Worm (Caenorhabditis elegans): ENCODE results near the gene oac-58.
"Not testable (repeated sequence)": the region's sequence is repeated elsewhere in the genome, so short reads cannot be mapped to it uniquely, and the experiment has no call there.

DNA sequence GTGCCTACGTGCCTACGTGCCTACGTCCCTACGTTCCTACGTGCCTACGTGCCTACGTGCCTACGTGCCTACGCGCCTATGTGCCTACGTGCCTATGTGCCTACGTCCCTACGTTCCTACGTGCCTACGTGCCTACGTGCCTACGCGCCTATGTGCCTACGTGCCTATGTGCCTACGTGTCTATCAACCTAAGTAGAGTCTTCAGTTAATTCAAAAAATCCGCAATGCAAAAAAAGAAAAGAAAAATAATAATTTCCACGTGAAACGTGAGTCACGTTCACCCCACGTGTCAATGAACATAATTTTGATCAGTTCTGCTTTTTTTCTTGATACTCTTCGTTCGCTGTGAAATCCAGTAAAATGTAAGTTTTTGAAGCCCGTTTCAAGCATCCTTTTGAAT lies 15.4 kb upstream of the oac-58 start, which contains the start of gene F19B6.3:
- TF ChIP-seq him-1, W03F9.2 (tag; optimal IDR thresholded peaks at IDR 0.05): not testable (repeated sequence)
